Worm (Caenorhabditis elegans) whole organism, young adult: ENCODE measurements around the gene Y39A1A.9.

Source experiments
- B0336.3 ChIP-seq: fragments of 200-800 bp; sonication (Bioruptor generic); IDR thresholded peaks from 2 replicates; pipeline ENCODE4 v1.3.6; 2022; ENCODE audit warnings: missing genetic modification characterization, missing compliant biosample characterization
- F57C9.4 ChIP-seq: sonication (generic microtip); optimal IDR thresholded peaks from 2 replicates; lab custom pipeline; 2017; ENCODE audit warnings: mild to moderate bottlenecking, missing genetic modification characterization, missing compliant biosample characterization
- K11D2.4 ChIP-seq: fragments of 200-800 bp; sonication (Bioruptor generic); IDR thresholded peaks from 2 replicates; pipeline ENCODE4 v1.3.6; 2022; ENCODE audit warnings: missing genetic modification reagents, missing genetic modification characterization, missing compliant biosample characterization
- efl-1 ChIP-seq: fragments of 150-350 bp; optimal IDR thresholded peaks from 2 replicates; lab custom pipeline; 2014; ENCODE audit warnings: missing biosample characterization, missing genetic modification reagents, missing genetic modification characterization
- him-1 ChIP-seq: sonication (generic microtip); optimal IDR thresholded peaks from 2 replicates; lab custom pipeline; 2016; ENCODE audit warnings: missing genotype, missing genetic modification reagents, missing genetic modification characterization, missing compliant biosample characterization
- lag-1 ChIP-seq: fragments of 200-800 bp; sonication (Bioruptor generic); IDR thresholded peaks from 2 replicates; pipeline ENCODE4 v1.3.6; 2022; ENCODE audit warnings: missing genetic modification reagents, missing genetic modification characterization, missing compliant biosample characterization
- lin-26 ChIP-seq: fragments of 200-800 bp; sonication (Bioruptor generic); IDR thresholded peaks from 2 replicates; pipeline ENCODE4 v1.3.6; 2022; ENCODE audit warnings: missing genetic modification reagents, missing genetic modification characterization, missing compliant biosample characterization
- mcd-1 ChIP-seq: fragments of 200-800 bp; sonication (Bioruptor generic); IDR thresholded peaks from 2 replicates; pipeline ENCODE4 v1.3.6; 2022; ENCODE audit warnings: missing genetic modification reagents, missing genetic modification characterization, missing compliant biosample characterization
- pha-4 ChIP-seq: fragments of 150-350 bp; sonication (generic microtip); optimal IDR thresholded peaks from 2 replicates; lab custom pipeline; 2014; ENCODE audit warnings: missing biosample characterization, missing genetic modification reagents, missing genetic modification characterization
- rcor-1 ChIP-seq: fragments of 200-800 bp; sonication (Bioruptor generic); IDR thresholded peaks from 2 replicates; pipeline ENCODE4 v1.3.6; 2022; ENCODE audit warnings: missing genetic modification reagents, missing genetic modification characterization, missing compliant biosample characterization
- snpc-1.1 ChIP-seq: sonication (generic microtip); optimal IDR thresholded peaks from 2 replicates; lab custom pipeline; 2017; ENCODE audit warnings: missing genetic modification characterization, mild to moderate bottlenecking, missing compliant biosample characterization, antibody characterized with exemption, moderate library complexity, missing genotype, missing genetic modification reagents; ENCODE audit not compliant: insufficient read depth

DNA sequence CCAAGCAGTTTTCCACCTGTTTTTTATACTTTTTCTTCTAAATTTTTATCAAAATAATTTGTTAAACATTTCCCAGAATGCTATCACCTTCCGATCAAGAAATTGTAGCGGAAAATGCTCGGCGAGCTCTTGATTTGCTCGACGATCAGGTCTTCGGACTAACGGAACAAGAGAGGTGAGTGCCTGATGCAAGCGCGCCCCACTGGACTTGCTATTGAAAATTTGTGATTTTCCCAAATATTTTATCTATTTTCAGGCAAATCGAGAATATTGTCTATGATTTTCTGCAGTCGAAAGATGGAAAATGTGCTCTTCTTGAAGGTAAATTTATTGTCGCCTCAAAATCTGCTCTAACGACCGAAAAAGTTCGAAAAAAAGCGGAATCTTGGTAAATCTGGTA, 12.8 kb upstream of the Y39A1A.9 start, which contains the start of gene orc-4:
- TF ChIP-seq him-1 (tag; lab: Kevin White, UChicago) (no peak), lin-26 (GFP tag; lab: Robert Waterston, UW) (no peak), pha-4 (no peak), K11D2.4 (GFP tag; lab: Robert Waterston, UW) (no peak), lag-1 (GFP tag; lab: Robert Waterston, UW) (no peak), B0336.3 (no peak), snpc-1.1 (tag; lab: Kevin White, UChicago) (no peak), mcd-1 (GFP tag; lab: Robert Waterston, UW) (peak; percentile 75), rcor-1 (GFP tag; lab: Robert Waterston, UW) (no peak), F57C9.4 (tag; lab: Kevin White, UChicago) (no peak), efl-1 (GFP tag; lab: Kevin White, UChicago) (no peak)
